Fruit fly (Drosophila melanogaster) whole organism, embryonic: ENCODE results near the gene CG4332.

ENCODE experiments used
- Blimp-1 ChIP-seq: fragments of 200-800 bp; sonication (Bioruptor generic); optimal IDR thresholded peaks from 3 replicates; lab custom pipeline; 2018; ENCODE audit warnings: missing biosample characterization, missing genetic modification characterization, mild to moderate bottlenecking, moderate library complexity, missing genetic modification reagents
- CG13296 ChIP-seq: fragments of 200-800 bp; sonication (Bioruptor generic); optimal IDR thresholded peaks from 3 replicates; lab custom pipeline; 2018; ENCODE audit warnings: missing biosample characterization, mild to moderate bottlenecking, missing genetic modification characterization
- CG13424 ChIP-seq: fragments of 200-800 bp; sonication (Bioruptor generic); optimal IDR thresholded peaks from 2 replicates; lab custom pipeline; 2019; ENCODE audit warnings: missing biosample characterization, mild to moderate bottlenecking, missing genetic modification characterization, moderate library complexity
- CG14014 ChIP-seq: fragments of 200-800 bp; sonication (Bioruptor generic); IDR thresholded peaks from 2 replicates; pipeline ENCODE4 v1.3.6; 2022; ENCODE audit warnings: missing biosample characterization, missing genetic modification characterization
- CG15696 ChIP-seq: fragments of 200-800 bp; sonication (Bioruptor generic); optimal IDR thresholded peaks from 2 replicates; lab custom pipeline; 2019; ENCODE audit warnings: missing biosample characterization, mild to moderate bottlenecking, missing genetic modification characterization, moderate library complexity
- CG17612 ChIP-seq: fragments of 200-800 bp; sonication (Bioruptor generic); IDR thresholded peaks from 2 replicates; pipeline ENCODE4 v1.3.6; 2022; ENCODE audit warnings: missing biosample characterization, missing genetic modification characterization
- CG18262 ChIP-seq: fragments of 200-800 bp; optimal IDR thresholded peaks from 3 replicates; lab custom pipeline; 2019; ENCODE audit warnings: missing biosample characterization, mild to moderate bottlenecking, missing genetic modification characterization, moderate library complexity
- CG3281 ChIP-seq: fragments of 200-800 bp; sonication (Bioruptor generic); optimal IDR thresholded peaks from 3 replicates; lab custom pipeline; 2017; ENCODE audit warnings: missing biosample characterization, mild to moderate bottlenecking, missing genetic modification characterization
- CG33213 ChIP-seq: fragments of 200-800 bp; sonication (Bioruptor generic); optimal IDR thresholded peaks from 3 replicates; lab custom pipeline; 2016; ENCODE audit warnings: missing biosample characterization, missing genetic modification characterization
- CG6813 ChIP-seq: fragments of 200-800 bp; sonication (Bioruptor generic); optimal IDR thresholded peaks from 2 replicates; lab custom pipeline; 2017; ENCODE audit warnings: missing biosample characterization, missing genetic modification characterization, mild to moderate bottlenecking, moderate library complexity, missing genetic modification reagents
- CG7271 ChIP-seq: fragments of 200-800 bp; sonication (Bioruptor generic); optimal IDR thresholded peaks from 2 replicates; lab custom pipeline; 2018; ENCODE audit warnings: missing biosample characterization, mild to moderate bottlenecking, missing genetic modification characterization, moderate library complexity
- CG7556 ChIP-seq: fragments of 200-800 bp; sonication (Bioruptor generic); optimal IDR thresholded peaks from 2 replicates; lab custom pipeline; 2017; ENCODE audit warnings: missing biosample characterization, mild to moderate bottlenecking, missing genetic modification characterization
- D19A ChIP-seq: fragments of 200-800 bp; optimal IDR thresholded peaks from 3 replicates; lab custom pipeline; 2019; ENCODE audit warnings: missing biosample characterization, mild to moderate bottlenecking, missing genetic modification characterization, moderate library complexity
- Doc2 ChIP-seq: fragments of 200-800 bp; sonication (Bioruptor generic); IDR thresholded peaks from 2 replicates; pipeline ENCODE4 v1.3.6; 2022; ENCODE audit warnings: missing biosample characterization, missing genetic modification characterization
- Doc3 ChIP-seq: fragments of 200-800 bp; sonication (Bioruptor generic); IDR thresholded peaks from 3 replicates; pipeline ENCODE4 v1.3.6; 2022; ENCODE audit warnings: missing biosample characterization, missing genetic modification characterization; ENCODE audit not compliant: partially characterized antibody
- Dp ChIP-seq: fragments of 200-800 bp; sonication (Bioruptor generic); optimal IDR thresholded peaks from 2 replicates; lab custom pipeline; 2018; ENCODE audit warnings: missing biosample characterization, mild to moderate bottlenecking, missing genetic modification characterization, moderate library complexity
- E2f1 ChIP-seq: fragments of 200-800 bp; sonication (Bioruptor generic); IDR thresholded peaks from 2 replicates; pipeline ENCODE4 v1.3.6; 2022; ENCODE audit warnings: missing biosample characterization, missing genetic modification characterization
- Fer1 ChIP-seq: fragments of 200-800 bp; sonication (Bioruptor generic); optimal IDR thresholded peaks from 2 replicates; lab custom pipeline; 2017; ENCODE audit warnings: missing biosample characterization, mild to moderate bottlenecking, missing genetic modification characterization
- HHEX ChIP-seq: fragments of 200-800 bp; sonication (Bioruptor generic); optimal IDR thresholded peaks from 3 replicates; lab custom pipeline; 2017; ENCODE audit warnings: missing biosample characterization, mild to moderate bottlenecking, missing genetic modification characterization, missing genetic modification reagents
- HLH54F ChIP-seq: fragments of 200-800 bp; sonication (Bioruptor generic); optimal IDR thresholded peaks from 3 replicates; lab custom pipeline; 2016; ENCODE audit warnings: missing biosample characterization, missing genetic modification characterization
- HmgD ChIP-seq: fragments of 200-800 bp; sonication (Bioruptor generic); optimal IDR thresholded peaks from 3 replicates; lab custom pipeline; 2016; ENCODE audit warnings: missing biosample characterization, missing genetic modification characterization
- MTF-1 ChIP-seq: fragments of 200-800 bp; sonication (Bioruptor generic); optimal IDR thresholded peaks from 2 replicates; lab custom pipeline; 2018; ENCODE audit warnings: missing biosample characterization, mild to moderate bottlenecking, missing genetic modification characterization, borderline replicate concordance
- Med ChIP-seq: fragments of 200-800 bp; sonication (Bioruptor generic); peaks from one replicate; lab custom pipeline; 2016; ENCODE audit warnings: missing biosample characterization, missing genetic modification characterization, mild to moderate bottlenecking, inconsistent platforms, moderate library complexity
- Optix ChIP-seq: fragments of 200-800 bp; sonication (Bioruptor generic); IDR thresholded peaks from 3 replicates; pipeline ENCODE4 v1.3.6; 2022; ENCODE audit warnings: missing biosample characterization, missing genetic modification characterization
- Ptx1 ChIP-seq: fragments of 200-800 bp; sonication (Bioruptor generic); IDR thresholded peaks from 2 replicates; pipeline ENCODE4 v1.3.6; 2022; ENCODE audit warnings: missing biosample characterization, missing genetic modification characterization
- Xrp1 ChIP-seq: fragments of 200-800 bp; sonication (Bioruptor generic); IDR thresholded peaks from 2 replicates; pipeline ENCODE4 v1.3.6; 2022; ENCODE audit warnings: missing biosample characterization, missing genetic modification characterization
- al ChIP-seq: fragments of 200-800 bp; sonication (Bioruptor generic); IDR thresholded peaks from 2 replicates; pipeline ENCODE4 v1.3.6; 2022; ENCODE audit warnings: missing biosample characterization, missing genetic modification characterization
- ash1 ChIP-seq: fragments of 200-800 bp; sonication (Bioruptor generic); optimal IDR thresholded peaks from 2 replicates; lab custom pipeline; 2018; ENCODE audit warnings: missing biosample characterization, mild to moderate bottlenecking, missing genetic modification characterization
- bsh ChIP-seq, 2 experiments: fragments of 200-800 bp; sonication (Bioruptor generic); optimal IDR thresholded peaks; 2 replicates each; lab custom pipeline; 2017 to 2018; ENCODE audit warnings: mild to moderate bottlenecking in 2 of 2, missing biosample characterization in 2 of 2, missing genetic modification characterization in 2 of 2, moderate library complexity in 1 of 2
- cad ChIP-seq: fragments of >200 bp; optimal IDR thresholded peaks from 2 replicates; lab custom pipeline; 2017; ENCODE audit warnings: missing biosample characterization, missing genetic modification characterization
- cato ChIP-seq: fragments of 200-800 bp; sonication (Bioruptor generic); optimal IDR thresholded peaks from 2 replicates; lab custom pipeline; 2016; ENCODE audit warnings: missing biosample characterization, missing genetic modification characterization, borderline replicate concordance
- ci ChIP-seq: fragments of 200-800 bp; sonication (Bioruptor generic); IDR thresholded peaks from 3 replicates; pipeline ENCODE4 v1.3.6; 2022; ENCODE audit warnings: missing biosample characterization, missing genetic modification characterization
- dmrt99B ChIP-seq: fragments of 200-800 bp; sonication (Bioruptor generic); optimal IDR thresholded peaks from 2 replicates; lab custom pipeline; 2018; ENCODE audit warnings: missing biosample characterization, mild to moderate bottlenecking, missing genetic modification characterization, moderate library complexity
- ewg ChIP-seq: fragments of 200-800 bp; sonication (Bioruptor generic); optimal IDR thresholded peaks from 3 replicates; lab custom pipeline; 2017; ENCODE audit warnings: mild to moderate bottlenecking, missing biosample characterization, missing genetic modification reagents, missing genetic modification characterization
- exex ChIP-seq: fragments of 200-800 bp; sonication (Bioruptor generic); optimal IDR thresholded peaks from 4 replicates; lab custom pipeline; 2018; ENCODE audit warnings: missing biosample characterization, mild to moderate bottlenecking, missing genetic modification characterization, moderate library complexity
- fru ChIP-seq: fragments of >200 bp; optimal IDR thresholded peaks from 2 replicates; lab custom pipeline; 2017
- gem ChIP-seq: fragments of 200-800 bp; sonication (Bioruptor generic); optimal IDR thresholded peaks from 2 replicates; lab custom pipeline; 2019; ENCODE audit warnings: missing biosample characterization, mild to moderate bottlenecking, missing genetic modification characterization, moderate library complexity
- ken ChIP-seq: fragments of 200-800 bp; sonication (Bioruptor generic); IDR thresholded peaks from 3 replicates; pipeline ENCODE4 v1.3.6; 2022; ENCODE audit warnings: missing biosample characterization, missing genetic modification characterization
- knrl ChIP-seq: fragments of 200-800 bp; sonication (Bioruptor generic); IDR thresholded peaks from 3 replicates; pipeline ENCODE4 v1.3.6; 2022; ENCODE audit warnings: missing biosample characterization, missing genetic modification characterization; ENCODE audit not compliant: partially characterized antibody
- oc ChIP-seq: fragments of 200-800 bp; sonication (Bioruptor generic); optimal IDR thresholded peaks from 2 replicates; lab custom pipeline; 2018; ENCODE audit warnings: missing biosample characterization, mild to moderate bottlenecking, missing genetic modification characterization, moderate library complexity
- onecut ChIP-seq: fragments of 200-800 bp; sonication (Bioruptor generic); IDR thresholded peaks from 2 replicates; pipeline ENCODE4 v1.3.6; 2022; ENCODE audit warnings: missing biosample characterization, missing genetic modification characterization
- p53 ChIP-seq: fragments of 200-800 bp; sonication (Bioruptor generic); optimal IDR thresholded peaks from 2 replicates; lab custom pipeline; 2016; ENCODE audit warnings: missing biosample characterization, missing genetic modification characterization
- pan ChIP-seq, 4 experiments: fragments of >200 bp in 3 of 4; fragments of 200-800 bp in 1 of 4; sonication (Bioruptor generic) in 1 of 4; optimal IDR thresholded peaks in 3 of 4; IDR thresholded peaks in 1 of 4; 2 replicates each; pipeline versions ENCODE4 v1.3.6 to Lab custom; 2017 to 2022; ENCODE audit warnings: missing biosample characterization in 2 of 4, missing genetic modification characterization in 2 of 4, mixed read lengths in 1 of 4
- pzg ChIP-seq: fragments of 200-800 bp; sonication (Bioruptor generic); optimal IDR thresholded peaks from 3 replicates; lab custom pipeline; 2018; ENCODE audit warnings: missing biosample characterization, mild to moderate bottlenecking, missing genetic modification characterization, moderate library complexity
- row ChIP-seq: fragments of 200-800 bp; sonication (Bioruptor generic); IDR thresholded peaks from 3 replicates; pipeline ENCODE4 v1.3.6; 2022; ENCODE audit warnings: missing biosample characterization, missing genetic modification characterization
- schlank ChIP-seq: fragments of 200-800 bp; sonication (Bioruptor generic); optimal IDR thresholded peaks from 2 replicates; lab custom pipeline; 2018; ENCODE audit warnings: missing biosample characterization, mild to moderate bottlenecking, missing genetic modification characterization
- ssp ChIP-seq: fragments of 200-800 bp; sonication (Bioruptor generic); IDR thresholded peaks from 2 replicates; pipeline ENCODE4 v1.3.6; 2022; ENCODE audit warnings: missing biosample characterization, missing genetic modification characterization
- twi ChIP-seq: fragments of 200-800 bp; optimal IDR thresholded peaks from 2 replicates; lab custom pipeline; 2019; ENCODE audit warnings: missing biosample characterization, mild to moderate bottlenecking, missing genetic modification characterization, moderate library complexity
- unpg ChIP-seq: fragments of 200-800 bp; sonication (Bioruptor generic); optimal IDR thresholded peaks from 3 replicates; lab custom pipeline; 2018; ENCODE audit warnings: missing biosample characterization, mild to moderate bottlenecking, missing genetic modification characterization, moderate library complexity

CG4332 gene

DNA sequence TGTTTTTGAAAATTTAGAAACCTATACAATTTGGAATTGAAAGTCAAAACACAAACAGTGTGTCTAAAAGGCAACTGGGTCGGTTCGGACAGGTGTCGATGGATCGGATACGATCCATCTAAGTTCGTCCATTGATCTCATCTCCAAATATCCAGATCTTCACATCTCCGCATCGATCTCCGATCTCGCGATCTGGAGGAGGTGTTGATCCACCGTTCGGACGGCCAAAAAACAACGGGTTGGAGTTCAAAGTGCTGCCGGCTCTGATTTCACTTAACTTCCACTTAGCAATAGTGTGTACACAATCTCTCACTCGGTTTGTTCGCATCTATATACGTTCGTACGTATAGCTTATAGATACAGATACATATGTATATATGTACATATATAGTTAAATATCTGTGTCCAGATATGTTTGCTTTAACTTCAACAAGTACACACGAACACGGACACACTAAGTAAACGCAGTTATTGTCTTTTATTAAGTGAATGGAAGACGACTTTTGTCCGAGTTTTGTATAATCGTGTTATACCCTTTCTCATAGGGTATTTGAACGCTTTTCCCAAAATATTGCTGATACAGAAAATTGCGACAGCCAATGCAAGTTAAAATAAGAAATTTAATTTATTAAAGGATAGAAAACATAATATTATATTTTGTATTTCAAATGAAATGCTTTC lies 46.6 kb upstream of the CG4332 start, which contains the start of gene Fer3HCH (continued):
- TF ChIP-seq Blimp-1, result peak; percentile 9
- TF ChIP-seq ci (GFP tag; lab: Robert Waterston, UW), result peak; percentile 46; the same call in 1 of the 3 replicates
- TF ChIP-seq cato (GFP tag; lab: Kevin White, UChicago), result no peak
- no peak for TF ChIP-seq Doc3 (GFP tag; lab: Robert Waterston, UW)
- TF ChIP-seq D19A (tag; lab: Kevin White, UChicago), result peak; percentile 82
- TF ChIP-seq HmgD, result no peak
- 0 out of 2 replicates have a peak, but pooled peaks have one; percentile 12 for TF ChIP-seq CG17612 (GFP tag; lab: Robert Waterston, UW)
- TF ChIP-seq ken (GFP tag; lab: Robert Waterston, UW), result no peak
- no peak for TF ChIP-seq p53 (GFP tag; lab: Kevin White, UChicago)
- peak; percentile 9 for TF ChIP-seq Fer1
- no peak for TF ChIP-seq cad (GFP tag; lab: Kevin White, UChicago)
- TF ChIP-seq Med (GFP tag; lab: Kevin White, UChicago), result peak; percentile 68
- TF ChIP-seq ash1 (GFP tag; lab: Kevin White, UChicago), result no peak
- TF ChIP-seq oc (tag; lab: Kevin White, UChicago), result no peak
- no peak for TF ChIP-seq E2f1
- TF ChIP-seq bsh (GFP tag; optimal IDR thresholded peaks at IDR 0.05; lab: Kevin White, UChicago), result peak in 1 of 2 experiments; percentile 20
- TF ChIP-seq unpg (GFP tag; lab: Kevin White, UChicago), result peak; percentile 21
- TF ChIP-seq fru (lab: Kevin White, UChicago), result no peak
- no peak for TF ChIP-seq ssp (GFP tag; lab: Robert Waterston, UW)
- TF ChIP-seq Ptx1, result peak; percentile 12; the same call in 1 of the 2 replicates
- TF ChIP-seq dmrt99B (tag; lab: Kevin White, UChicago), result peak; percentile 54
- peak; percentile 18 for TF ChIP-seq exex
- TF ChIP-seq Xrp1 (GFP tag; lab: Robert Waterston, UW), result peak; percentile 25; the same call in 1 of the 2 replicates
- TF ChIP-seq schlank (tag; lab: Kevin White, UChicago), result no peak
- TF ChIP-seq CG15696 (tag; lab: Kevin White, UChicago), result peak; percentile 50
- TF ChIP-seq CG7556, result peak; percentile 6
- no peak for TF ChIP-seq onecut (GFP tag; lab: Robert Waterston, UW)
- no peak for TF ChIP-seq row (GFP tag; lab: Robert Waterston, UW)
- TF ChIP-seq Optix (GFP tag; lab: Robert Waterston, UW), result no peak
- TF ChIP-seq pzg (GFP tag; lab: Kevin White, UChicago), result no peak
- no peak for TF ChIP-seq ewg (GFP tag; lab: Kevin White, UChicago)
- TF ChIP-seq MTF-1, result peak; percentile 4
- no peak for TF ChIP-seq CG6813 (GFP tag; lab: Kevin White, UChicago)
- TF ChIP-seq CG13424, result peak; percentile 30
- TF ChIP-seq CG18262 (tag; lab: Kevin White, UChicago), result peak; percentile 4
- TF ChIP-seq HLH54F, result no peak
- peak; percentile 4 for TF ChIP-seq HHEX (GFP tag; lab: Kevin White, UChicago)
- TF ChIP-seq CG13296 (GFP tag; lab: Kevin White, UChicago), result peak; percentile 36
- no peak for TF ChIP-seq knrl (GFP tag; lab: Robert Waterston, UW)
- TF ChIP-seq CG33213 (GFP tag; lab: Kevin White, UChicago), result no peak
- TF ChIP-seq gem (tag; lab: Kevin White, UChicago), result peak; percentile 39
- no peak for TF ChIP-seq Dp (GFP tag; lab: Kevin White, UChicago)
- TF ChIP-seq twi (tag; lab: Kevin White, UChicago), result no peak
- TF ChIP-seq al (GFP tag; lab: Robert Waterston, UW), result no peak
- no peak for TF ChIP-seq CG7271 (tag; lab: Kevin White, UChicago)
- TF ChIP-seq CG14014, result peak; percentile 43; the same call in 1 of the 2 replicates
- no peak for TF ChIP-seq pan (optimal IDR thresholded peaks at IDR 0.05; lab: Kevin White, UChicago)
- no peak for TF ChIP-seq pan (GFP tag; optimal IDR thresholded peaks at IDR 0.05 in 1 of 2, IDR thresholded peaks at IDR 0.05 in 1 of 2)
- no peak for TF ChIP-seq Doc2 (GFP tag; lab: Robert Waterston, UW)
- peak; percentile 29 for TF ChIP-seq CG3281 (GFP tag; lab: Kevin White, UChicago)
